Worm (Caenorhabditis elegans): ENCODE data around the gene W04G3.13.

Gene W04G3.13

ce11 chrX:11114420-11114819, 34.9 kb upstream of the W04G3.13 start:
- TF ChIP-seq elt-2 (tag; optimal IDR thresholded peaks at IDR 0.05), result no peak
- TF ChIP-seq fkh-2 (tag; optimal IDR thresholded peaks at IDR 0.05), result no peak
- no peak for TF ChIP-seq aly-2 (tag; optimal IDR thresholded peaks at IDR 0.05)
- TF ChIP-seq daf-12 (tag; optimal IDR thresholded peaks at IDR 0.05), result no peak
- TF ChIP-seq zag-1 (tag; optimal IDR thresholded peaks at IDR 0.05), result no peak
- no peak for TF ChIP-seq skn-1 (tag; optimal IDR thresholded peaks at IDR 0.05)
- TF ChIP-seq sea-2 (GFP tag; optimal IDR thresholded peaks at IDR 0.05), result no peak
- TF ChIP-seq ceh-16 (tag; optimal IDR thresholded peaks at IDR 0.05), result no peak
- no peak for TF ChIP-seq nhr-11 (tag; optimal IDR thresholded peaks at IDR 0.05)
- TF ChIP-seq egl-5 (tag; optimal IDR thresholded peaks at IDR 0.05), result no peak
- TF ChIP-seq R02D3.7 (tag; optimal IDR thresholded peaks at IDR 0.05), result no peak
- no peak for TF ChIP-seq unc-39 (tag; optimal IDR thresholded peaks at IDR 0.05)
- TF ChIP-seq unc-62 (GFP tag; optimal IDR thresholded peaks at IDR 0.05), result no peak
- no peak for TF ChIP-seq ZK546.5 (tag; optimal IDR thresholded peaks at IDR 0.05)
- TF ChIP-seq eor-1 (tag; optimal IDR thresholded peaks at IDR 0.05), result no peak
- no peak for TF ChIP-seq lin-39 (tag; optimal IDR thresholded peaks at IDR 0.05)
- TF ChIP-seq nhr-76 (tag; optimal IDR thresholded peaks at IDR 0.05), result no peak
- no peak for TF ChIP-seq nhr-23 (tag; optimal IDR thresholded peaks at IDR 0.05)

DNA sequence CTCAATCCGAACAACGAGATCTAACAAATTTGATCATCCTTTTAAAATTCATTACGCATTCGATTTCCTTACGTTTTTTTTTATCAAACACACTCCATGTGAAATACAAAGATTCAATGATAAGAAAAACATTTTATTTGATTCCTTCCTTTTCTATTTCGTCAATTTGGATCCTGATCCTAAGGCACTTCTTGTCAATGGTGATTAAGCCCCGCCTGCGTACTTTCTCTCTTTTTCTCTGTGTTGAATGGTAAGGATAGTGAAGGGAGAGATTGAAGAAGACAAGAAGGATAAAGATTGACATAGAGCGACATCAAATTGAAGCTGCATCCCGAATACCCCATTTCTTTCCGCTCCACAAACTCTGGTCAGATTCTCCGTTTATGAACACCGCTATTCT, 29.6 kb upstream of the W04G3.13 start, which contains the start of gene grd-1:
Gene grd-1 (plus strand): TSS at position 241 of the 400 bp plus-strand sequence.
- TF ChIP-seq aly-2 (tag; optimal IDR thresholded peaks at IDR 0.05) (no peak), skn-1 (tag; optimal IDR thresholded peaks at IDR 0.05) (no peak), unc-62 (GFP tag; optimal IDR thresholded peaks at IDR 0.05) (no peak), nhr-23 (tag; optimal IDR thresholded peaks at IDR 0.05) (no peak), lin-39 (tag; optimal IDR thresholded peaks at IDR 0.05) (no peak), egl-27 (tag; optimal IDR thresholded peaks at IDR 0.05) (no peak), egl-5 (tag; optimal IDR thresholded peaks at IDR 0.05) (no peak), tbx-2 (tag; optimal IDR thresholded peaks at IDR 0.05) (no peak), nfya-1 (tag; optimal IDR thresholded peaks at IDR 0.05; ENCODE audit: insufficient read depth) (no peak)

ce11 chrX:11107076-11107475, 27.5 kb upstream of the W04G3.13 start, which contains the start of gene clc-17:
Gene clc-17 (plus strand): TSS chrX:11107376.
- no peak for TF ChIP-seq aly-2 (tag; optimal IDR thresholded peaks at IDR 0.05)
- TF ChIP-seq nhr-67 (tag; optimal IDR thresholded peaks at IDR 0.05), result no peak
- no peak for TF ChIP-seq nhr-11 (tag; optimal IDR thresholded peaks at IDR 0.05)
- no peak for TF ChIP-seq nhr-43 (tag; optimal IDR thresholded peaks at IDR 0.05; ENCODE audit: poor library complexity, severe bottlenecking)
- TF ChIP-seq fkh-2 (tag; optimal IDR thresholded peaks at IDR 0.05), result no peak
- no peak for TF ChIP-seq nhr-23 (tag; optimal IDR thresholded peaks at IDR 0.05)
- TF ChIP-seq zag-1 (tag; optimal IDR thresholded peaks at IDR 0.05), result no peak
- no peak for TF ChIP-seq R02D3.7 (tag; optimal IDR thresholded peaks at IDR 0.05)
- no peak for TF ChIP-seq eor-1 (tag; optimal IDR thresholded peaks at IDR 0.05)
- TF ChIP-seq ama-1 (optimal IDR thresholded peaks at IDR 0.05), result no peak
- no peak for TF ChIP-seq pqm-1 (tag; optimal IDR thresholded peaks at IDR 0.05)

DNA sequence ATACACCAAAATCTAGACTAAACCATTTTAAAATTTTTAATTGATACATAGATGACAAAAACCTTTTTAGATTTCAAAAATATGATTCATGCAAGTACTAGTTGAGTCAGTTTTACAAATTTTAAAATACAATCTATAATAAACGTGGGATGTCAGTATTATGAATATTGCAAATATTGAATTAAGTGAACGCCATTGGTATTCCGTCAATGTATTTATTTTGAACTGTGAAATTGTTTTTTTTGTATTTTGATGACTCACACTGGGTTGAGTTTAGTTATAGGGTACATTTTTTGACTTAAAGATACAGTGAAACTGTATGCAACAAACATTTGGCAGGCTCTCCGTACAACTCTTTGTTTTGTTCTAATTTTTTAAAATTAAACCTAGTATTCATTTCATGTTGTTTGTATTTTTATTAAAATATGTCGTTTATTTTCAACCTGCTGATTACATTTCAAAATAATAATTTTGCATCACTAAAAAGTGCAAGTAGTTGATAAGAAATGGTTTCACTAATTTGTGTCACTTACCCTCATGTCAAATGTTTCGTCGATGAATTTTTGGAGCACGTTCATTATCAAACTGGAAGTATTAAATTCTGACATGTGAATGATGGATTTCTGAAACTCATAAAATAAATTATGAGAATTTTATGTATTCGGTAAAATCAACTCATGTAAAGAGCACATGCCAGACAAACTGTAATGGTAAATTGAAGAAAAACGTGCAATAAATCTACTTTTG, 25.5 kb upstream of the W04G3.13 start, which contains the start of gene W02H3.1:
Gene W02H3.1 (minus strand): TSS at position 578 of the 747 bp plus-strand sequence.
- TF ChIP-seq unc-62 (GFP tag; optimal IDR thresholded peaks at IDR 0.05) (no peak), pqm-1 (tag; optimal IDR thresholded peaks at IDR 0.05) (peak; percentile 31), nhr-237 (tag; optimal IDR thresholded peaks at IDR 0.05) (no peak), elt-2 (tag; optimal IDR thresholded peaks at IDR 0.05) (peak; percentile 49), snpc-4 (tag; optimal IDR thresholded peaks at IDR 0.05) (no peak)

DNA sequence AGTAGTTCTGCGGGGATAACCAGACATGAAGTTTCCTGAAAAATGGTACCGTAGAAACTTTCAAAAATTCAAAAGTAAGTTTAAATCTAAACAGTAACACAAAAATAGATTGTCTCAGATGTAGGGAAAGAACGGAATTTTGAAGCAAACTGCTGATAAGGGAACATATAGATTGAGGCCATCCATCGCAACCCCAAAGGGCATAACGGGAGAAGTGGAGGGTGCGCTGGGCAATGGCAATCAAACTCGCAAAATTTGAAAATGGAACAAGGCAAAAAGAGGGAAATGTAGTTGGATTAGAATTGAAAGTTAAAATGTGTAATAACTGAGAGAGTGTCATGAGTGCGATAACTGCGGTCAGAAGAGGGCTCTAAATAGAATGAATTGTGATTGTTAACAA, 23.6 kb upstream of the W04G3.13 start:
- TF ChIP-seq nhr-28 (tag; optimal IDR thresholded peaks at IDR 0.05) (no peak), mdl-1 (tag; optimal IDR thresholded peaks at IDR 0.05) (no peak), sea-2 (GFP tag; optimal IDR thresholded peaks at IDR 0.05) (no peak), ceh-82 (tag; optimal IDR thresholded peaks at IDR 0.05) (no peak), nhr-77 (tag; optimal IDR thresholded peaks at IDR 0.05) (no peak), eor-1 (tag; optimal IDR thresholded peaks at IDR 0.05) (no peak), fkh-10 (GFP tag; optimal IDR thresholded peaks at IDR 0.05) (no peak), elt-3 (tag; optimal IDR thresholded peaks at IDR 0.05) (no peak), pha-4 (tag; optimal IDR thresholded peaks at IDR 0.05) (no peak), fkh-2 (tag; optimal IDR thresholded peaks at IDR 0.05) (no peak), elt-2 (tag; optimal IDR thresholded peaks at IDR 0.05) (no peak), nhr-43 (tag; optimal IDR thresholded peaks at IDR 0.05; ENCODE audit: poor library complexity, severe bottlenecking) (no peak), lsy-12 (tag; optimal IDR thresholded peaks at IDR 0.05) (no peak), lin-15B (tag; optimal IDR thresholded peaks at IDR 0.05) (no peak), nhr-67 (tag; optimal IDR thresholded peaks at IDR 0.05) (no peak), ceh-28 (tag; optimal IDR thresholded peaks at IDR 0.05) (no peak), ama-1 (optimal IDR thresholded peaks at IDR 0.05) (no peak)

Measured in whole organism, L3 larva.